Fruit fly (Drosophila melanogaster) whole organism, embryonic: ENCODE results near the gene CG11679.

Experiments
- Antp ChIP-seq: fragments of 200-800 bp; sonication (Bioruptor generic); optimal IDR thresholded peaks from 3 replicates; lab custom pipeline; 2016; ENCODE audit warnings: missing biosample characterization, missing genetic modification characterization
- Atf-2 ChIP-seq: fragments of 200-800 bp; sonication (Bioruptor generic); optimal IDR thresholded peaks from 2 replicates; lab custom pipeline; 2016; ENCODE audit warnings: missing biosample characterization, missing genetic modification characterization
- Atf6 ChIP-seq: fragments of 200-800 bp; sonication (Bioruptor generic); IDR thresholded peaks from 2 replicates; pipeline ENCODE4 v1.3.6; 2022; ENCODE audit warnings: missing biosample characterization, missing genetic modification characterization
- BtbVII ChIP-seq: fragments of 200-800 bp; sonication (Bioruptor generic); optimal IDR thresholded peaks from 3 replicates; lab custom pipeline; 2017; ENCODE audit warnings: missing biosample characterization, mild to moderate bottlenecking, missing genetic modification characterization
- CG10979 ChIP-seq: fragments of 200-800 bp; sonication (Bioruptor generic); optimal IDR thresholded peaks from 2 replicates; lab custom pipeline; 2018; ENCODE audit warnings: missing biosample characterization, mild to moderate bottlenecking, missing genetic modification characterization, moderate library complexity
- CG11504 ChIP-seq: fragments of 200-800 bp; sonication (Bioruptor generic); optimal IDR thresholded peaks from 3 replicates; lab custom pipeline; 2019; ENCODE audit warnings: missing biosample characterization, mild to moderate bottlenecking, missing genetic modification characterization, moderate library complexity
- CG12299 ChIP-seq: fragments of 200-800 bp; sonication (Bioruptor generic); optimal IDR thresholded peaks from 2 replicates; lab custom pipeline; 2018; ENCODE audit warnings: missing biosample characterization, mild to moderate bottlenecking, missing genetic modification characterization
- CG14965 ChIP-seq: fragments of 200-800 bp; sonication (Bioruptor generic); optimal IDR thresholded peaks from 2 replicates; lab custom pipeline; 2016; ENCODE audit warnings: missing biosample characterization, missing genetic modification characterization, borderline replicate concordance
- CG15269 ChIP-seq: fragments of 200-800 bp; sonication (Bioruptor generic); optimal IDR thresholded peaks from 2 replicates; lab custom pipeline; 2018; ENCODE audit warnings: missing biosample characterization, mild to moderate bottlenecking, missing genetic modification characterization, moderate library complexity
- CG15479 ChIP-seq: fragments of 200-800 bp; sonication (Bioruptor generic); optimal IDR thresholded peaks from 3 replicates; lab custom pipeline; 2019; ENCODE audit warnings: missing biosample characterization, mild to moderate bottlenecking, missing genetic modification characterization, moderate library complexity
- CG1647 ChIP-seq: fragments of 200-800 bp; sonication (Bioruptor generic); optimal IDR thresholded peaks from 3 replicates; lab custom pipeline; 2016; ENCODE audit warnings: missing biosample characterization, missing genetic modification characterization
- CG17186 ChIP-seq: fragments of 200-800 bp; sonication (Bioruptor generic); optimal IDR thresholded peaks from 3 replicates; lab custom pipeline; 2017; ENCODE audit warnings: missing biosample characterization, missing genetic modification reagents, missing genetic modification characterization
- CG17385 ChIP-seq: fragments of 200-800 bp; sonication (Bioruptor generic); optimal IDR thresholded peaks from 3 replicates; lab custom pipeline; 2018; ENCODE audit warnings: missing biosample characterization, mild to moderate bottlenecking, missing genetic modification characterization
- CG30403 ChIP-seq: fragments of 200-800 bp; sonication (Bioruptor generic); optimal IDR thresholded peaks from 3 replicates; lab custom pipeline; 2016; ENCODE audit warnings: missing biosample characterization, missing genetic modification characterization
- CG4424 ChIP-seq: fragments of 200-800 bp; sonication (Bioruptor generic); optimal IDR thresholded peaks from 3 replicates; lab custom pipeline; 2016; ENCODE audit warnings: missing biosample characterization, missing genetic modification characterization
- CG4617 ChIP-seq: fragments of 200-800 bp; sonication (Bioruptor generic); optimal IDR thresholded peaks from 3 replicates; lab custom pipeline; 2016; ENCODE audit warnings: missing biosample characterization, missing genetic modification characterization, borderline replicate concordance
- CG5953 ChIP-seq: fragments of 200-800 bp; sonication (Bioruptor generic); IDR thresholded peaks from 2 replicates; pipeline ENCODE4 v1.3.6; 2022; ENCODE audit warnings: missing biosample characterization, missing genetic modification characterization
- CG6654 ChIP-seq: fragments of 200-800 bp; sonication (Bioruptor generic); optimal IDR thresholded peaks from 2 replicates; lab custom pipeline; 2017; ENCODE audit warnings: missing biosample characterization, mild to moderate bottlenecking, missing genetic modification characterization
- CG9609 ChIP-seq: fragments of 200-800 bp; sonication (Bioruptor generic); optimal IDR thresholded peaks from 3 replicates; lab custom pipeline; 2016; ENCODE audit warnings: missing biosample characterization, missing genetic modification characterization
- CG9817 ChIP-seq: fragments of 200-800 bp; sonication (Bioruptor generic); optimal IDR thresholded peaks from 2 replicates; lab custom pipeline; 2018; ENCODE audit warnings: missing biosample characterization, mild to moderate bottlenecking, missing genetic modification characterization, moderate library complexity
- Dad ChIP-seq: fragments of 200-800 bp; sonication (Bioruptor generic); optimal IDR thresholded peaks from 3 replicates; lab custom pipeline; 2016; ENCODE audit warnings: missing biosample characterization, missing genetic modification characterization
- Dfd ChIP-seq, 2 experiments: fragments of >200 bp; optimal IDR thresholded peaks; 2 replicates each; lab custom pipeline; 2017; ENCODE audit warnings: missing biosample characterization in 2 of 2, missing genetic modification characterization in 2 of 2
- Dp ChIP-seq: fragments of 200-800 bp; sonication (Bioruptor generic); optimal IDR thresholded peaks from 2 replicates; lab custom pipeline; 2018; ENCODE audit warnings: missing biosample characterization, mild to moderate bottlenecking, missing genetic modification characterization, moderate library complexity
- Fer1 ChIP-seq: fragments of 200-800 bp; sonication (Bioruptor generic); optimal IDR thresholded peaks from 2 replicates; lab custom pipeline; 2017; ENCODE audit warnings: missing biosample characterization, mild to moderate bottlenecking, missing genetic modification characterization
- HLH4C ChIP-seq: fragments of 200-800 bp; sonication (Bioruptor generic); IDR thresholded peaks from 3 replicates; pipeline ENCODE4 v1.3.6; 2022; ENCODE audit warnings: missing biosample characterization, missing genetic modification characterization; ENCODE audit not compliant: partially characterized antibody
- Hand ChIP-seq: fragments of 200-800 bp; sonication (Bioruptor generic); optimal IDR thresholded peaks from 2 replicates; lab custom pipeline; 2017; ENCODE audit warnings: mild to moderate bottlenecking, missing biosample characterization, missing genetic modification reagents, missing genetic modification characterization
- MBD-R2 ChIP-seq: fragments of 200-800 bp; sonication (Bioruptor generic); IDR thresholded peaks from 2 replicates; pipeline ENCODE4 v1.3.6; 2022; ENCODE audit warnings: missing biosample characterization, missing genetic modification characterization
- MESR4 ChIP-seq: fragments of 200-800 bp; sonication (Bioruptor generic); optimal IDR thresholded peaks from 2 replicates; lab custom pipeline; 2018; ENCODE audit warnings: missing biosample characterization, mild to moderate bottlenecking, missing genetic modification characterization, moderate library complexity
- NC2α ChIP-seq: fragments of 200-800 bp; sonication (Bioruptor generic); optimal IDR thresholded peaks from 2 replicates; lab custom pipeline; 2016; ENCODE audit warnings: missing biosample characterization, missing genetic modification characterization
- Side ChIP-seq: fragments of 200-800 bp; sonication (Bioruptor generic); optimal IDR thresholded peaks from 2 replicates; lab custom pipeline; 2016; ENCODE audit warnings: missing biosample characterization, missing genetic modification characterization
- Sry-δ ChIP-seq: fragments of 200-800 bp; sonication (Bioruptor generic); optimal IDR thresholded peaks from 2 replicates; lab custom pipeline; 2016; ENCODE audit warnings: missing biosample characterization, missing genetic modification characterization
- chif ChIP-seq, 2 experiments: fragments of 200-800 bp; sonication (Bioruptor generic); optimal IDR thresholded peaks; 3 replicates each; lab custom pipeline; 2016; ENCODE audit warnings: missing biosample characterization in 2 of 2, missing genetic modification characterization in 2 of 2
- chn ChIP-seq: fragments of 200-800 bp; sonication (Bioruptor generic); optimal IDR thresholded peaks from 2 replicates; lab custom pipeline; 2016; ENCODE audit warnings: missing biosample characterization, missing genetic modification characterization
- corto ChIP-seq: fragments of 200-800 bp; sonication (Bioruptor generic); optimal IDR thresholded peaks from 2 replicates; lab custom pipeline; 2016; ENCODE audit warnings: missing biosample characterization, mild to moderate bottlenecking, missing genetic modification characterization, moderate library complexity
- gce ChIP-seq: fragments of 200-800 bp; sonication (Bioruptor generic); IDR thresholded peaks from 3 replicates; pipeline ENCODE4 v1.3.6; 2022; ENCODE audit warnings: missing biosample characterization, missing genetic modification characterization
- gsb ChIP-seq: fragments of 200-800 bp; sonication (Bioruptor generic); IDR thresholded peaks from 2 replicates; pipeline ENCODE4 v1.3.6; 2022; ENCODE audit warnings: missing biosample characterization, missing genetic modification characterization
- hb ChIP-seq: fragments of 200-800 bp; sonication (Bioruptor generic); IDR thresholded peaks from 3 replicates; pipeline ENCODE4 v1.3.6; 2022; ENCODE audit warnings: missing biosample characterization, missing genetic modification characterization; ENCODE audit not compliant: partially characterized antibody
- luna ChIP-seq: fragments of 200-800 bp; sonication (Bioruptor generic); optimal IDR thresholded peaks from 2 replicates; lab custom pipeline; 2016; ENCODE audit warnings: missing biosample characterization, missing genetic modification characterization
- nau ChIP-seq: fragments of 200-800 bp; sonication (Bioruptor generic); optimal IDR thresholded peaks from 3 replicates; lab custom pipeline; 2017; ENCODE audit warnings: missing biosample characterization, mild to moderate bottlenecking, missing genetic modification characterization, missing genetic modification reagents
- nerfin-2 ChIP-seq: fragments of 200-800 bp; sonication (Bioruptor generic); IDR thresholded peaks from 2 replicates; pipeline ENCODE4 v1.3.6; 2022; ENCODE audit warnings: missing biosample characterization, missing genetic modification characterization; ENCODE audit not compliant: partially characterized antibody
- nom ChIP-seq: fragments of 200-800 bp; sonication (Bioruptor generic); optimal IDR thresholded peaks from 2 replicates; lab custom pipeline; 2017; ENCODE audit warnings: missing biosample characterization, missing genetic modification characterization, mild to moderate bottlenecking, moderate library complexity, missing genetic modification reagents
- onecut ChIP-seq: fragments of 200-800 bp; sonication (Bioruptor generic); IDR thresholded peaks from 2 replicates; pipeline ENCODE4 v1.3.6; 2022; ENCODE audit warnings: missing biosample characterization, missing genetic modification characterization
- pzg ChIP-seq: fragments of 200-800 bp; sonication (Bioruptor generic); optimal IDR thresholded peaks from 3 replicates; lab custom pipeline; 2018; ENCODE audit warnings: missing biosample characterization, mild to moderate bottlenecking, missing genetic modification characterization, moderate library complexity
- ro ChIP-seq: fragments of 200-800 bp; sonication (Bioruptor generic); IDR thresholded peaks from 2 replicates; pipeline ENCODE4 v1.3.6; 2022; ENCODE audit warnings: missing biosample characterization, missing genetic modification characterization
- salm ChIP-seq: fragments of 200-800 bp; sonication (Bioruptor generic); optimal IDR thresholded peaks from 2 replicates; lab custom pipeline; 2018; ENCODE audit warnings: missing biosample characterization, mild to moderate bottlenecking, missing genetic modification characterization
- ssp ChIP-seq: fragments of 200-800 bp; sonication (Bioruptor generic); IDR thresholded peaks from 2 replicates; pipeline ENCODE4 v1.3.6; 2022; ENCODE audit warnings: missing biosample characterization, missing genetic modification characterization
- tin ChIP-seq: fragments of 200-800 bp; sonication (Bioruptor generic); optimal IDR thresholded peaks from 3 replicates; lab custom pipeline; 2016; ENCODE audit warnings: missing biosample characterization, missing genetic modification characterization
- tup ChIP-seq: fragments of 200-800 bp; sonication (Bioruptor generic); optimal IDR thresholded peaks from 2 replicates; lab custom pipeline; 2016; ENCODE audit warnings: missing biosample characterization, mild to moderate bottlenecking, missing genetic modification characterization, moderate library complexity
- zfh2 ChIP-seq: fragments of 200-800 bp; sonication (Bioruptor generic); optimal IDR thresholded peaks from 2 replicates; lab custom pipeline; 2016; ENCODE audit warnings: missing biosample characterization, missing genetic modification characterization

CG11679 gene

dm6 chrX:15697581-15698208 is 41.1 kb downstream of the CG11679 start (continued):
- TF ChIP-seq tup (GFP tag; lab: Kevin White, UChicago) (peak; percentile 82), Side (GFP tag; lab: Kevin White, UChicago) (peak; percentile 51), CG9609 (GFP tag; lab: Kevin White, UChicago) (no peak), Atf6 (GFP tag; lab: Robert Waterston, UW) (peak; percentile 96), Fer1 (GFP tag; lab: Kevin White, UChicago) (peak; percentile 96), gsb (peak; percentile 90), CG1647 (GFP tag; lab: Kevin White, UChicago) (peak; percentile 68), zfh2 (GFP tag; lab: Kevin White, UChicago) (peak; percentile 77), nerfin-2 (GFP tag; lab: Robert Waterston, UW) (no peak), Hand (GFP tag; lab: Kevin White, UChicago) (peak; percentile 81), CG4617 (peak; percentile 77), ro (peak; percentile 77), nau (GFP tag; lab: Kevin White, UChicago) (peak; percentile 91), MBD-R2 (GFP tag; lab: Robert Waterston, UW) (peak; percentile 87), onecut (peak; percentile 76), CG30403 (GFP tag; lab: Kevin White, UChicago) (peak; percentile 95), Dad (GFP tag; lab: Kevin White, UChicago) (peak; percentile 53), CG4424 (GFP tag; lab: Kevin White, UChicago) (peak; percentile 90), Sry-δ (peak; percentile 10), NC2α (GFP tag; lab: Kevin White, UChicago) (no peak), pzg (GFP tag; lab: Kevin White, UChicago) (peak; percentile 39), gce (GFP tag; lab: Robert Waterston, UW) (peak; percentile 82), CG17186 (peak; percentile 78), ssp (GFP tag; lab: Robert Waterston, UW) (peak; percentile 84), Antp (GFP tag; lab: Kevin White, UChicago) (peak; percentile 16), CG15269 (tag; lab: Kevin White, UChicago) (peak; percentile 93), hb (GFP tag; lab: Robert Waterston, UW) (no peak), CG14965 (GFP tag; lab: Kevin White, UChicago) (no peak), CG6654 (GFP tag; lab: Kevin White, UChicago) (peak; percentile 77), luna (GFP tag; lab: Kevin White, UChicago) (peak; percentile 4), salm (tag; lab: Kevin White, UChicago) (peak; percentile 79), Atf-2 (GFP tag; lab: Kevin White, UChicago) (no peak), CG17385 (peak; percentile 85), tin (GFP tag; lab: Kevin White, UChicago) (peak; percentile 93), CG12299 (tag; lab: Kevin White, UChicago) (peak; percentile 94), CG15479 (GFP tag; lab: Kevin White, UChicago) (no peak), chn (GFP tag; lab: Kevin White, UChicago) (peak; percentile 87), HLH4C (GFP tag; lab: Robert Waterston, UW) (no peak), CG5953 (GFP tag; lab: Robert Waterston, UW) (peak; percentile 87), corto (GFP tag; lab: Kevin White, UChicago) (peak; percentile 46), CG11504 (tag; lab: Kevin White, UChicago) (peak; percentile 94), BtbVII (peak; percentile 94), Dp (GFP tag; lab: Kevin White, UChicago) (peak; percentile 74), chif (GFP tag; optimal IDR thresholded peaks at IDR 0.05; lab: Kevin White, UChicago) (peak; percentile 14 to 21), CG10979 (tag; lab: Kevin White, UChicago) (peak; percentile 89), CG9817 (tag; lab: Kevin White, UChicago) (peak; percentile 93), MESR4 (GFP tag; lab: Kevin White, UChicago) (peak; percentile 30), Dfd (GFP tag; optimal IDR thresholded peaks at IDR 0.05; lab: Kevin White, UChicago) (no peak), nom (GFP tag; lab: Kevin White, UChicago) (peak; percentile 65)
